Worm (Caenorhabditis elegans) whole organism, young adult: Measurements from ENCODE around the gene erl-1.

Source experiments
- F23B12.7 ChIP-seq: sonication (generic microtip); optimal IDR thresholded peaks from 2 replicates; lab custom pipeline; 2017; ENCODE audit warnings: missing genetic modification characterization, mild to moderate bottlenecking, missing compliant biosample characterization, antibody characterized with exemption, moderate library complexity; ENCODE audit not compliant: insufficient read depth
- Y56A3A.18 ChIP-seq: fragments of 200-800 bp; sonication (Bioruptor generic); IDR thresholded peaks from 2 replicates; pipeline ENCODE4 v1.3.6; 2022; ENCODE audit warnings: missing genetic modification reagents, missing genetic modification characterization, missing compliant biosample characterization
- cebp-1 ChIP-seq, 2 experiments: fragments of 200-800 bp in 1 of 2; sonication (Bioruptor generic) in 1 of 2; sonication (generic microtip) in 1 of 2; IDR thresholded peaks in 1 of 2; optimal IDR thresholded peaks in 1 of 2; 2 replicates each; pipeline versions ENCODE4 v1.3.6 to Lab custom; 2017 to 2022; ENCODE audit warnings: missing compliant biosample characterization in 2 of 2, missing genetic modification characterization in 2 of 2, mild to moderate bottlenecking in 1 of 2, missing genetic modification reagents in 1 of 2, moderate library complexity in 1 of 2
- ceh-27 ChIP-seq: fragments of 200-800 bp; sonication (Bioruptor generic); optimal IDR thresholded peaks from 2 replicates; lab custom pipeline; 2018; ENCODE audit warnings: mild to moderate bottlenecking, missing genetic modification characterization, moderate library complexity, missing compliant biosample characterization
- ceh-79 ChIP-seq: sonication (generic microtip); optimal IDR thresholded peaks from 2 replicates; lab custom pipeline; 2017; ENCODE audit warnings: mild to moderate bottlenecking, missing genetic modification characterization, missing compliant biosample characterization
- lir-1 ChIP-seq: fragments of 200-800 bp; sonication (Bioruptor generic); conservative IDR thresholded peaks from 2 replicates; pipeline ENCODE4 v1.3.6; 2022; ENCODE audit warnings: missing genetic modification reagents, missing genetic modification characterization, missing compliant biosample characterization
- nfya-1 ChIP-seq: sonication (generic microtip); optimal IDR thresholded peaks from 2 replicates; lab custom pipeline; 2017; ENCODE audit warnings: antibody characterized with exemption, missing compliant biosample characterization, missing genetic modification characterization, borderline replicate concordance; ENCODE audit not compliant: insufficient read depth
- sea-2 ChIP-seq: fragments of 200-800 bp; sonication (Bioruptor generic); IDR thresholded peaks from 2 replicates; pipeline ENCODE4 v1.3.6; 2022; ENCODE audit warnings: missing genetic modification characterization, missing compliant biosample characterization

DNA sequence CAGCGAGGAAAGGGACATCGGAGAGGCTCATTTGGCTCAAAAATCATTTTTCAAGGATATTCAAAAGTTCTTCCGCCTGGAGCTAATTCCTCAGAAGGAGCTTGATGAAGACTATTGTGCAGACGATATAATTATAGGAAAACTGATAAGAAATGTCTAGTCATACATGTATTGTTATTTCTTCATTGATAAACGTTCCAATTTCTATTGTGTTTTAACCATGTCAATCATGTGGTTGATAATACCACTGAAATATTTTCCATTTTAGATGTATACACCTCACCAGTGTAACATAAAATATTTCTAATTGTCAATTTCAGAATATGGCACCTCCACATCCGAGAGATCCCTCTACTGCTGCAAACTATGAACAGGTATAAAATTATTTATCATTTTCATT lies 8.4 kb upstream of the erl-1 start, which contains the start of gene ltah-1.1:
- TF ChIP-seq nfya-1 (tag; lab: Kevin White, UChicago) (no peak), lir-1 (no peak), sea-2 (GFP tag; lab: Robert Waterston, UW) (no peak), ceh-79 (no peak), cebp-1 (GFP tag; IDR thresholded peaks at IDR 0.05; lab: Robert Waterston, UW) (no peak), cebp-1 (tag; optimal IDR thresholded peaks at IDR 0.05; lab: Kevin White, UChicago) (no peak), F23B12.7 (tag; lab: Kevin White, UChicago) (no peak), ceh-27 (no peak), Y56A3A.18 (no peak)
